Worm (Caenorhabditis elegans) whole organism, young adult: ENCODE results near the gene sec-61.G.

Experiments used
- T26A5.8 ChIP-seq: sonication (generic microtip); optimal IDR thresholded peaks from 2 replicates; lab custom pipeline; 2016; ENCODE audit warnings: missing genetic modification characterization, missing compliant biosample characterization
- ceh-91 ChIP-seq: fragments of 200-800 bp; sonication (Bioruptor generic); IDR thresholded peaks from 2 replicates; pipeline ENCODE4 v1.3.6; 2022; ENCODE audit warnings: missing genetic modification reagents, missing genetic modification characterization, missing compliant biosample characterization
- tbp1 ChIP-seq: fragments of 200-800 bp; sonication (Bioruptor generic); optimal IDR thresholded peaks from 2 replicates; lab custom pipeline; 2018; ENCODE audit warnings: mild to moderate bottlenecking, missing genetic modification characterization, missing compliant biosample characterization
- ztf-25 ChIP-seq: fragments of 200-800 bp; sonication (Bioruptor generic); IDR thresholded peaks from 2 replicates; pipeline ENCODE4 v1.3.6; 2022; ENCODE audit warnings: missing genetic modification reagents, missing genetic modification characterization, missing compliant biosample characterization

ce11 chrV:10888153-10888552, 8.8 kb downstream of the sec-61.G start:
- TF ChIP-seq T26A5.8 (tag; lab: Kevin White, UChicago) (no peak), ztf-25 (GFP tag; lab: Robert Waterston, UW) (no peak), tbp1 (GFP tag; lab: Kevin White, UChicago) (no peak), ceh-91 (GFP tag; lab: Robert Waterston, UW) (no peak)
